Worm (Caenorhabditis elegans) whole organism, L4 larva: ENCODE results near the gene C07A4.3.

ENCODE experiments used
- F44E2.7 ChIP-seq: fragments of 200-800 bp; sonication (Bioruptor generic); IDR thresholded peaks from 2 replicates; pipeline ENCODE4 v2.1.2; 2022; ENCODE audit warnings: missing genetic modification characterization, missing compliant biosample characterization
- T26A8.4 ChIP-seq: fragments of 200-800 bp; sonication (Bioruptor generic); IDR thresholded peaks from 2 replicates; pipeline ENCODE4 v1.3.6; 2022; ENCODE audit warnings: missing genetic modification characterization, missing compliant biosample characterization
- Y48G9A.11 ChIP-seq: fragments of 200-800 bp; sonication (Bioruptor generic); IDR thresholded peaks from 2 replicates; pipeline ENCODE4 v1.3.6; 2022; ENCODE audit warnings: missing genetic modification reagents, missing genetic modification characterization, missing compliant biosample characterization
- Y5F2A.4 ChIP-seq: fragments of 200-800 bp; sonication (Bioruptor generic); optimal IDR thresholded peaks from 2 replicates; lab custom pipeline; 2018; ENCODE audit warnings: mild to moderate bottlenecking, missing genetic modification characterization, missing compliant biosample characterization
- Y75B8A.6 ChIP-seq: fragments of 200-800 bp; sonication (Bioruptor generic); IDR thresholded peaks from 2 replicates; pipeline ENCODE4 v1.3.6; 2022; ENCODE audit warnings: missing genetic modification reagents, missing genetic modification characterization, missing compliant biosample characterization
- aha-1 ChIP-seq: fragments of 150-350 bp; peaks from one replicate; lab custom pipeline; 2014; ENCODE audit warnings: missing biosample characterization, missing genetic modification characterization
- aly-2 ChIP-seq: sonication (generic microtip); optimal IDR thresholded peaks from 2 replicates; lab custom pipeline; 2018; ENCODE audit warnings: missing biosample characterization, missing genetic modification characterization
- ama-1 ChIP-seq: fragments of 150-350 bp; optimal IDR thresholded peaks from 2 replicates; lab custom pipeline; 2014; ENCODE audit warnings: inconsistent platforms, mixed read lengths
- ceh-20 ChIP-seq: fragments of 200-800 bp; sonication (Bioruptor generic); IDR thresholded peaks from 2 replicates; pipeline ENCODE4 v1.3.6; 2022; ENCODE audit warnings: missing genetic modification reagents, missing genetic modification characterization, missing compliant biosample characterization
- ceh-44 ChIP-seq: fragments of 200-800 bp; sonication (Bioruptor generic); IDR thresholded peaks from 2 replicates; pipeline ENCODE4 v1.3.6; 2022; ENCODE audit warnings: missing genetic modification reagents, missing genetic modification characterization, missing compliant biosample characterization
- ces-1 ChIP-seq: fragments of 150-350 bp; sonication (generic microtip); optimal IDR thresholded peaks from 4 replicates; lab custom pipeline; 2014; ENCODE audit warnings: missing biosample characterization, missing genetic modification reagents, missing genetic modification characterization
- cey-2 ChIP-seq: sonication (generic microtip); optimal IDR thresholded peaks from 3 replicates; lab custom pipeline; 2017; ENCODE audit warnings: missing genetic modification characterization, mild to moderate bottlenecking, missing compliant biosample characterization, antibody characterized with exemption, borderline replicate concordance; ENCODE audit not compliant: insufficient read depth
- ctbp-1 ChIP-seq: fragments of 200-800 bp; sonication (Bioruptor generic); IDR thresholded peaks from 2 replicates; pipeline ENCODE4 v1.3.6; 2022; ENCODE audit warnings: missing genetic modification reagents, missing genetic modification characterization, missing compliant biosample characterization
- daf-12 ChIP-seq: fragments of 150-350 bp; optimal IDR thresholded peaks from 2 replicates; lab custom pipeline; 2014; ENCODE audit warnings: missing biosample characterization, missing genetic modification reagents, missing genetic modification characterization
- daf-16 ChIP-seq, 3 experiments: sonication (generic microtip); optimal IDR thresholded peaks; 2 replicates each; lab custom pipeline; 2016 to 2017; ENCODE audit warnings: missing genetic modification characterization in 3 of 3, missing genetic modification reagents in 3 of 3, mild to moderate bottlenecking in 2 of 3, missing compliant biosample characterization in 2 of 3, missing biosample characterization in 1 of 3, moderate library complexity in 1 of 3
- dmd-8 ChIP-seq: fragments of 200-800 bp; sonication (Bioruptor generic); IDR thresholded peaks from 2 replicates; pipeline ENCODE4 v1.3.6; 2022; ENCODE audit warnings: missing genetic modification characterization, missing compliant biosample characterization
- dpl-1 ChIP-seq: fragments of 150-350 bp; optimal IDR thresholded peaks from 2 replicates; lab custom pipeline; 2014; ENCODE audit warnings: missing biosample characterization, missing genetic modification reagents, missing genetic modification characterization
- duxl-1 ChIP-seq: sonication (generic microtip); optimal IDR thresholded peaks from 2 replicates; lab custom pipeline; 2016; ENCODE audit warnings: mild to moderate bottlenecking, missing genetic modification characterization, moderate library complexity, missing compliant biosample characterization; ENCODE audit not compliant: poor library complexity
- dve-1 ChIP-seq: sonication (generic microtip); optimal IDR thresholded peaks from 2 replicates; lab custom pipeline; 2017; ENCODE audit warnings: antibody characterized with exemption, mild to moderate bottlenecking, missing genetic modification characterization, missing compliant biosample characterization; ENCODE audit not compliant: insufficient read depth
- egl-27 ChIP-seq: sonication (generic microtip); optimal IDR thresholded peaks from 3 replicates; lab custom pipeline; 2017; ENCODE audit warnings: missing biosample characterization, missing genetic modification reagents, missing genetic modification characterization
- egl-43 ChIP-seq: fragments of 200-800 bp; sonication (Bioruptor generic); IDR thresholded peaks from 2 replicates; pipeline ENCODE4 v1.3.6; 2022; ENCODE audit warnings: missing genetic modification reagents, missing genetic modification characterization, missing compliant biosample characterization
- gei-8 ChIP-seq: fragments of 200-800 bp; sonication (Bioruptor generic); optimal IDR thresholded peaks from 2 replicates; lab custom pipeline; 2018; ENCODE audit warnings: mild to moderate bottlenecking, missing genetic modification characterization, missing compliant biosample characterization
- hlh-11 ChIP-seq: fragments of 200-800 bp; sonication (Bioruptor generic); optimal IDR thresholded peaks from 2 replicates; lab custom pipeline; 2018; ENCODE audit warnings: mild to moderate bottlenecking, missing genetic modification characterization, missing compliant biosample characterization
- hlh-30 ChIP-seq: sonication (generic microtip); optimal IDR thresholded peaks from 2 replicates; lab custom pipeline; 2017; ENCODE audit warnings: antibody characterized with exemption, mild to moderate bottlenecking, missing genetic modification characterization, missing compliant biosample characterization; ENCODE audit not compliant: insufficient read depth
- hmg-1.1 ChIP-seq: fragments of 200-800 bp; sonication (Bioruptor generic); IDR thresholded peaks from 2 replicates; pipeline ENCODE4 v1.3.6; 2022; ENCODE audit warnings: missing genetic modification reagents, missing genetic modification characterization, missing compliant biosample characterization
- lim-7 ChIP-seq: fragments of 200-800 bp; sonication (Bioruptor generic); IDR thresholded peaks from 2 replicates; pipeline ENCODE4 v1.3.6; 2022; ENCODE audit warnings: missing genetic modification characterization, missing compliant biosample characterization
- lin-29 ChIP-seq: fragments of 200-800 bp; sonication (Bioruptor generic); IDR thresholded peaks from 2 replicates; pipeline ENCODE4 v1.3.6; 2022; ENCODE audit warnings: missing genetic modification reagents, missing genetic modification characterization, missing compliant biosample characterization
- lin-38 ChIP-seq: fragments of 200-800 bp; sonication (Bioruptor generic); IDR thresholded peaks from 2 replicates; pipeline ENCODE4 v1.3.6; 2022; ENCODE audit warnings: missing genetic modification reagents, missing genetic modification characterization, missing compliant biosample characterization
- lir-3 ChIP-seq: sonication (generic microtip); optimal IDR thresholded peaks from 2 replicates; lab custom pipeline; 2016; ENCODE audit warnings: mild to moderate bottlenecking, missing genetic modification characterization, missing compliant biosample characterization
- lsy-2 ChIP-seq, 2 experiments: fragments of 150-350 bp in 1 of 2; sonication (generic microtip) in 1 of 2; optimal IDR thresholded peaks; 2 replicates each; lab custom pipeline; 2014 to 2017; ENCODE audit warnings: missing biosample characterization in 2 of 2, missing genetic modification characterization in 2 of 2
- mep-1 ChIP-seq: fragments of 150-350 bp; sonication (generic microtip); optimal IDR thresholded peaks from 3 replicates; lab custom pipeline; 2014; ENCODE audit warnings: missing biosample characterization, missing genetic modification characterization
- mxl-3 ChIP-seq: fragments of 200-800 bp; sonication (Bioruptor generic); optimal IDR thresholded peaks from 2 replicates; lab custom pipeline; 2018; ENCODE audit warnings: mild to moderate bottlenecking, missing genetic modification characterization, missing compliant biosample characterization
- nhr-111 ChIP-seq: fragments of 200-800 bp; sonication (Bioruptor generic); optimal IDR thresholded peaks from 2 replicates; lab custom pipeline; 2018; ENCODE audit warnings: mild to moderate bottlenecking, missing genetic modification characterization, missing compliant biosample characterization
- nhr-28 ChIP-seq: fragments of 150-350 bp; optimal IDR thresholded peaks from 2 replicates; lab custom pipeline; 2014; ENCODE audit warnings: missing biosample characterization, missing genetic modification characterization
- nhr-41 ChIP-seq: fragments of 200-800 bp; sonication (Bioruptor generic); IDR thresholded peaks from 2 replicates; pipeline ENCODE4 v1.3.6; 2022; ENCODE audit warnings: missing genetic modification reagents, missing genetic modification characterization, missing compliant biosample characterization
- nhr-48 ChIP-seq: sonication (generic microtip); optimal IDR thresholded peaks from 2 replicates; lab custom pipeline; 2016; ENCODE audit warnings: mild to moderate bottlenecking, missing genetic modification characterization, missing compliant biosample characterization
- pha-4 ChIP-seq, 2 experiments: fragments of 150-350 bp in 1 of 2; fragments of 200-800 bp in 1 of 2; sonication (Bioruptor generic) in 1 of 2; IDR thresholded peaks in 1 of 2; optimal IDR thresholded peaks in 1 of 2; 2 replicates each; pipeline versions ENCODE4 v1.3.6 to Lab custom; 2014 to 2022; ENCODE audit warnings: missing genetic modification characterization in 2 of 2, missing genetic modification reagents in 2 of 2, missing biosample characterization in 1 of 2, missing compliant biosample characterization in 1 of 2
- php-3 ChIP-seq: fragments of 200-800 bp; sonication (Bioruptor generic); IDR thresholded peaks from 2 replicates; pipeline ENCODE4 v1.3.6; 2022; ENCODE audit warnings: missing genetic modification reagents, missing genetic modification characterization, missing compliant biosample characterization
- saeg-2 ChIP-seq: fragments of 200-800 bp; sonication (Bioruptor generic); IDR thresholded peaks from 2 replicates; pipeline ENCODE4 v1.3.6; 2022; ENCODE audit warnings: missing genetic modification reagents, missing genetic modification characterization, missing compliant biosample characterization
- set-16 ChIP-seq: fragments of 200-800 bp; sonication (Bioruptor generic); IDR thresholded peaks from 2 replicates; pipeline ENCODE4 v1.3.6; 2022; ENCODE audit warnings: missing genetic modification reagents, missing genetic modification characterization, missing compliant biosample characterization
- skn-1 ChIP-seq: fragments of 150-350 bp; optimal IDR thresholded peaks from 2 replicates; lab custom pipeline; 2014; ENCODE audit warnings: missing biosample characterization, missing genetic modification characterization
- snpc-1.2 ChIP-seq: fragments of 200-800 bp; sonication (Bioruptor generic); IDR thresholded peaks from 2 replicates; pipeline ENCODE4 v1.3.6; 2022; ENCODE audit warnings: missing genetic modification reagents, missing genetic modification characterization, missing compliant biosample characterization
- tra-1 ChIP-seq: fragments of 200-800 bp; sonication (Bioruptor generic); IDR thresholded peaks from 2 replicates; pipeline ENCODE4 v1.3.6; 2022; ENCODE audit warnings: missing genetic modification reagents, missing genetic modification characterization, missing compliant biosample characterization
- unc-62 ChIP-seq, 3 experiments: fragments of 150-350 bp in 1 of 3; sonication (generic microtip); optimal IDR thresholded peaks in 2 of 3; peaks in 1 of 3; 1 replicate in 1 of 3; 2 replicates in 2 of 3; lab custom pipeline; 2014 to 2017; ENCODE audit warnings: missing biosample characterization in 3 of 3, missing genetic modification characterization in 3 of 3, missing genetic modification reagents in 3 of 3, missing genotype in 1 of 3
- zag-1 ChIP-seq: fragments of 150-350 bp; optimal IDR thresholded peaks from 2 replicates; lab custom pipeline; 2014; ENCODE audit warnings: missing biosample characterization, missing genetic modification characterization
- zfp-2 ChIP-seq: sonication (generic microtip); optimal IDR thresholded peaks from 2 replicates; lab custom pipeline; 2016; ENCODE audit warnings: mild to moderate bottlenecking, missing genetic modification characterization, missing compliant biosample characterization
- zip-11 ChIP-seq: fragments of 200-800 bp; sonication (Bioruptor generic); IDR thresholded peaks from 2 replicates; pipeline ENCODE4 v1.3.6; 2022; ENCODE audit warnings: missing genetic modification characterization, missing compliant biosample characterization
- ztf-11 ChIP-seq: fragments of 150-350 bp; optimal IDR thresholded peaks from 2 replicates; lab custom pipeline; 2014; ENCODE audit warnings: missing biosample characterization, missing genetic modification characterization
- ztf-7 ChIP-seq: fragments of 150-350 bp; optimal IDR thresholded peaks from 2 replicates; lab custom pipeline; 2014; ENCODE audit warnings: missing biosample characterization, missing genetic modification characterization

C07A4.3 gene

DNA sequence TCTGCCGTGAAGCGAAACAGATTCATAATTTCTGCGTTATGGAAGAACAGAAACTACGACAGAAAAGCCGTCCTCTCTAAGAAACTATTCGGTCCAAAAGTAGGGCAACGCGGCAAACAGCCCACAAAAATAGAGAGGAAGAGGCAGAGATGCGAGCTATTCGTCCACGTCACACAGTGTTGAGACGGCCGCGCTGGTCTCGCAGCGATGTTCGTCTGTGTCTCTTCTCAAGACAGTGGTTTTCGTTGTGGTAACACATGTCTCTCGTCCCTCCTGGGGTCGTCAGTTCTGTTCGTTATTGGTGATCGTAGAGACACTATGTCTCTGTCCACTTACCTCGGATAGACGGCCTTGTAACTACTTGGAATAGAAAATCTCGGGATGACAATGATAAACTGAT, 16.1 kb upstream of the C07A4.3 start, which contains the start of gene erd-2.1 (continued):
- TF ChIP-seq egl-27 (tag; lab: Kevin White, UChicago): no peak
- TF ChIP-seq Y75B8A.6 (GFP tag; lab: Robert Waterston, UW): no peak
- TF ChIP-seq T26A8.4 (GFP tag; lab: Robert Waterston, UW): peak; percentile 48; the same call in 1 of the 2 replicates
- peak; percentile 77 for TF ChIP-seq hmg-1.1 (GFP tag; lab: Robert Waterston, UW)
- TF ChIP-seq lin-38 (GFP tag; lab: Robert Waterston, UW): no peak
- peak; percentile 16 for TF ChIP-seq duxl-1 (tag; lab: Kevin White, UChicago)
- TF ChIP-seq dmd-8 (GFP tag; lab: Robert Waterston, UW): no peak
- TF ChIP-seq lir-3: no peak
- TF ChIP-seq mep-1: peak; percentile 77
- peak; percentile 99 for TF ChIP-seq mxl-3 (GFP tag; lab: Kevin White, UChicago)
- TF ChIP-seq zag-1 (tag; lab: Kevin White, UChicago): no peak
- peak; percentile 47 to 76 for TF ChIP-seq lsy-2 (tag; optimal IDR thresholded peaks at IDR 0.05; lab: Kevin White, UChicago)
- peak; percentile 24; the same call in 1 of the 2 replicates for TF ChIP-seq set-16 (GFP tag; lab: Robert Waterston, UW)
- TF ChIP-seq ctbp-1 (GFP tag; lab: Robert Waterston, UW): peak; percentile 58; the same call in 1 of the 2 replicates
- TF ChIP-seq lim-7 (GFP tag; lab: Robert Waterston, UW): no peak; the same call in 1 of the 2 replicates
- no peak for TF ChIP-seq daf-16 (GFP tag; optimal IDR thresholded peaks at IDR 0.05; lab: Kevin White, UChicago)
- peak; percentile 52 for TF ChIP-seq daf-16 (tag; optimal IDR thresholded peaks at IDR 0.05; lab: Kevin White, UChicago)
- TF ChIP-seq aly-2 (tag; lab: Kevin White, UChicago): no peak
- no peak for TF ChIP-seq lin-29 (GFP tag; lab: Robert Waterston, UW)
- no peak for TF ChIP-seq gei-8 (GFP tag; lab: Kevin White, UChicago)
- TF ChIP-seq tra-1 (GFP tag; lab: Robert Waterston, UW): no peak
- TF ChIP-seq nhr-48 (tag; lab: Kevin White, UChicago): peak; percentile 30
- no peak for TF ChIP-seq F44E2.7 (GFP tag; lab: Robert Waterston, UW)
- TF ChIP-seq ces-1 (GFP tag; lab: Kevin White, UChicago): no peak
- TF ChIP-seq zip-11 (GFP tag; lab: Robert Waterston, UW): no peak
- TF ChIP-seq skn-1 (tag; lab: Kevin White, UChicago): no peak
- no peak for TF ChIP-seq nhr-41 (GFP tag; lab: Robert Waterston, UW)
- TF ChIP-seq ztf-11: no peak
- peak; percentile 62 for TF ChIP-seq dpl-1
- TF ChIP-seq hlh-11 (tag; lab: Kevin White, UChicago): peak; percentile 89
- peak; percentile 82 for TF ChIP-seq dve-1 (tag; lab: Kevin White, UChicago)
- TF ChIP-seq ama-1: no peak
- no peak for TF ChIP-seq egl-43
- peak; percentile 85 for TF ChIP-seq hlh-30
- TF ChIP-seq snpc-1.2 (GFP tag; lab: Robert Waterston, UW): no peak
- no peak for TF ChIP-seq saeg-2 (GFP tag; lab: Robert Waterston, UW)
- no peak for TF ChIP-seq pha-4 (GFP tag; IDR thresholded peaks at IDR 0.05; lab: Robert Waterston, UW)
- TF ChIP-seq pha-4 (tag; optimal IDR thresholded peaks at IDR 0.05; lab: Kevin White, UChicago): no peak
- no peak for TF ChIP-seq cey-2
- peak; percentile 46; the same call in 1 of the 2 replicates for TF ChIP-seq php-3 (GFP tag; lab: Robert Waterston, UW)
- peak; percentile 97 for TF ChIP-seq aha-1 (tag; lab: Kevin White, UChicago)
- TF ChIP-seq daf-12 (tag; lab: Kevin White, UChicago): no peak
- TF ChIP-seq ceh-20 (GFP tag; lab: Robert Waterston, UW): 0 out of 2 replicates have a peak, but pooled peaks have one; percentile 34
- TF ChIP-seq Y48G9A.11 (GFP tag; lab: Robert Waterston, UW): no peak
- TF ChIP-seq nhr-28 (tag; lab: Kevin White, UChicago): peak; percentile 86
- TF ChIP-seq Y5F2A.4 (GFP tag; lab: Kevin White, UChicago): no peak
- TF ChIP-seq ceh-44 (GFP tag; lab: Robert Waterston, UW): no peak
- TF ChIP-seq unc-62 (GFP tag; optimal IDR thresholded peaks at IDR 0.05 in 1 of 2; lab: Kevin White, UChicago): peak in 1 of 2 experiments; percentile 81
- TF ChIP-seq unc-62 (tag; optimal IDR thresholded peaks at IDR 0.05; lab: Kevin White, UChicago): no peak
- no peak for TF ChIP-seq nhr-111 (GFP tag; lab: Kevin White, UChicago)
- TF ChIP-seq zfp-2: no peak
- no peak for TF ChIP-seq ztf-7 (tag; lab: Kevin White, UChicago)
